Fruit fly (Drosophila melanogaster) whole organism, embryonic: Measurements from ENCODE around the gene cmb.

Experiments
- Atf-2 ChIP-seq: fragments of 200-800 bp; sonication (Bioruptor generic); optimal IDR thresholded peaks from 2 replicates; lab custom pipeline; 2016; ENCODE audit warnings: missing biosample characterization, missing genetic modification characterization
- CG10654 ChIP-seq: fragments of 200-800 bp; sonication (Bioruptor generic); optimal IDR thresholded peaks from 2 replicates; lab custom pipeline; 2016; ENCODE audit warnings: missing biosample characterization, missing genetic modification characterization
- CG10979 ChIP-seq: fragments of 200-800 bp; sonication (Bioruptor generic); optimal IDR thresholded peaks from 2 replicates; lab custom pipeline; 2018; ENCODE audit warnings: missing biosample characterization, mild to moderate bottlenecking, missing genetic modification characterization, moderate library complexity
- CG11504 ChIP-seq: fragments of 200-800 bp; sonication (Bioruptor generic); optimal IDR thresholded peaks from 3 replicates; lab custom pipeline; 2019; ENCODE audit warnings: missing biosample characterization, mild to moderate bottlenecking, missing genetic modification characterization, moderate library complexity
- CG12744 ChIP-seq: fragments of 200-800 bp; sonication (Bioruptor generic); optimal IDR thresholded peaks from 2 replicates; lab custom pipeline; 2016; ENCODE audit warnings: missing biosample characterization, missing genetic modification characterization
- CG13424 ChIP-seq: fragments of 200-800 bp; sonication (Bioruptor generic); optimal IDR thresholded peaks from 2 replicates; lab custom pipeline; 2019; ENCODE audit warnings: missing biosample characterization, mild to moderate bottlenecking, missing genetic modification characterization, moderate library complexity
- CG1792 ChIP-seq: fragments of 200-800 bp; sonication (Bioruptor generic); optimal IDR thresholded peaks from 2 replicates; lab custom pipeline; 2016; ENCODE audit warnings: missing biosample characterization, missing genetic modification characterization
- CG18476 ChIP-seq: fragments of 200-800 bp; sonication (Bioruptor generic); optimal IDR thresholded peaks from 2 replicates; lab custom pipeline; 2016; ENCODE audit warnings: missing biosample characterization, mild to moderate bottlenecking, missing genetic modification characterization
- CG31365 ChIP-seq: fragments of 200-800 bp; sonication (Bioruptor generic); optimal IDR thresholded peaks from 2 replicates; lab custom pipeline; 2018; ENCODE audit warnings: missing biosample characterization, mild to moderate bottlenecking, missing genetic modification characterization
- CG32772 ChIP-seq: fragments of 200-800 bp; sonication (Bioruptor generic); IDR thresholded peaks from 2 replicates; pipeline ENCODE4 v1.3.6; 2022; ENCODE audit warnings: missing biosample characterization, missing genetic modification characterization
- CG3281 ChIP-seq: fragments of 200-800 bp; sonication (Bioruptor generic); optimal IDR thresholded peaks from 3 replicates; lab custom pipeline; 2017; ENCODE audit warnings: missing biosample characterization, mild to moderate bottlenecking, missing genetic modification characterization
- CG6175 ChIP-seq: fragments of 200-800 bp; sonication (Bioruptor generic); IDR thresholded peaks from 3 replicates; pipeline ENCODE4 v1.3.6; 2022; ENCODE audit warnings: missing biosample characterization, missing genetic modification characterization
- CG6683 ChIP-seq: fragments of 200-800 bp; sonication (Bioruptor generic); optimal IDR thresholded peaks from 2 replicates; lab custom pipeline; 2017; ENCODE audit warnings: missing biosample characterization, mild to moderate bottlenecking, missing genetic modification characterization, missing genetic modification reagents
- CG8478 ChIP-seq: fragments of >200 bp; optimal IDR thresholded peaks from 2 replicates; lab custom pipeline; 2018
- CG9437 ChIP-seq: fragments of 200-800 bp; sonication (Bioruptor generic); optimal IDR thresholded peaks from 2 replicates; lab custom pipeline; 2018; ENCODE audit warnings: missing biosample characterization, mild to moderate bottlenecking, missing genetic modification characterization
- CG9817 ChIP-seq: fragments of 200-800 bp; sonication (Bioruptor generic); optimal IDR thresholded peaks from 2 replicates; lab custom pipeline; 2018; ENCODE audit warnings: missing biosample characterization, mild to moderate bottlenecking, missing genetic modification characterization, moderate library complexity
- CG9876 ChIP-seq: fragments of 200-800 bp; sonication (Bioruptor generic); optimal IDR thresholded peaks from 2 replicates; lab custom pipeline; 2016; ENCODE audit warnings: missing biosample characterization, missing genetic modification characterization
- Dek ChIP-seq: fragments of 200-800 bp; sonication (Bioruptor generic); optimal IDR thresholded peaks from 3 replicates; lab custom pipeline; 2019; ENCODE audit warnings: missing biosample characterization, mild to moderate bottlenecking, missing genetic modification characterization, moderate library complexity
- Gug ChIP-seq: fragments of 200-800 bp; sonication (Bioruptor generic); IDR thresholded peaks from 4 replicates; pipeline ENCODE4 v1.3.6; 2022; ENCODE audit warnings: missing biosample characterization, missing genetic modification characterization
- Hsf ChIP-seq: fragments of 200-800 bp; sonication (Bioruptor generic); optimal IDR thresholded peaks from 3 replicates; lab custom pipeline; 2016; ENCODE audit warnings: missing biosample characterization, missing genetic modification characterization
- Lpt ChIP-seq: fragments of >200 bp; optimal IDR thresholded peaks from 2 replicates; lab custom pipeline; 2018; ENCODE audit warnings: missing biosample characterization, missing genetic modification characterization
- Max ChIP-seq: fragments of 200-800 bp; sonication (Bioruptor generic); optimal IDR thresholded peaks from 2 replicates; lab custom pipeline; 2016; ENCODE audit warnings: missing biosample characterization, mild to moderate bottlenecking, missing genetic modification characterization
- Mrtf ChIP-seq: fragments of 200-800 bp; sonication (Bioruptor generic); IDR thresholded peaks from 3 replicates; pipeline ENCODE4 v1.3.6; 2022; ENCODE audit warnings: missing biosample characterization, missing genetic modification characterization
- Neu2 ChIP-seq: fragments of 200-800 bp; sonication (Bioruptor generic); optimal IDR thresholded peaks from 3 replicates; lab custom pipeline; 2016; ENCODE audit warnings: missing biosample characterization, missing genetic modification characterization, borderline replicate concordance
- Nf-YA ChIP-seq: fragments of 200-800 bp; sonication (Bioruptor generic); IDR thresholded peaks from 2 replicates; pipeline ENCODE4 v1.3.6; 2022; ENCODE audit warnings: missing biosample characterization, missing genetic modification characterization
- Opbp ChIP-seq: fragments of 200-800 bp; sonication (Bioruptor generic); IDR thresholded peaks from 3 replicates; pipeline ENCODE4 v1.3.6; 2022; ENCODE audit warnings: missing biosample characterization, missing genetic modification characterization; ENCODE audit not compliant: partially characterized antibody
- ac ChIP-seq: fragments of 200-800 bp; sonication (Bioruptor generic); optimal IDR thresholded peaks from 3 replicates; lab custom pipeline; 2017; ENCODE audit warnings: missing biosample characterization, mild to moderate bottlenecking, missing genetic modification characterization
- ap ChIP-seq: fragments of 200-800 bp; sonication (Bioruptor generic); IDR thresholded peaks from 2 replicates; pipeline ENCODE4 v1.3.6; 2022; ENCODE audit warnings: missing biosample characterization, missing genetic modification characterization
- ara ChIP-seq: fragments of 200-800 bp; sonication (Bioruptor generic); IDR thresholded peaks from 2 replicates; pipeline ENCODE4 v1.3.6; 2022; ENCODE audit warnings: missing biosample characterization, missing genetic modification characterization
- bowl ChIP-seq: fragments of 200-800 bp; sonication (Bioruptor generic); IDR thresholded peaks from 2 replicates; pipeline ENCODE4 v1.3.6; 2022; ENCODE audit warnings: missing biosample characterization, missing genetic modification characterization
- chinmo ChIP-seq: fragments of 200-800 bp; sonication (Bioruptor generic); IDR thresholded peaks from 4 replicates; pipeline ENCODE4 v1.3.6; 2022; ENCODE audit warnings: missing biosample characterization, missing genetic modification characterization; ENCODE audit not compliant: partially characterized antibody
- corto ChIP-seq: fragments of 200-800 bp; sonication (Bioruptor generic); optimal IDR thresholded peaks from 2 replicates; lab custom pipeline; 2016; ENCODE audit warnings: missing biosample characterization, mild to moderate bottlenecking, missing genetic modification characterization, moderate library complexity
- crc ChIP-seq: fragments of 200-800 bp; sonication (Bioruptor generic); optimal IDR thresholded peaks from 2 replicates; lab custom pipeline; 2016; ENCODE audit warnings: missing biosample characterization, missing genetic modification characterization
- dan ChIP-seq: fragments of 200-800 bp; sonication (Bioruptor generic); IDR thresholded peaks from 2 replicates; pipeline ENCODE4 v1.3.6; 2022; ENCODE audit warnings: missing biosample characterization, missing genetic modification characterization
- dpn ChIP-seq, 2 experiments: fragments of 200-800 bp; sonication (Bioruptor generic); optimal IDR thresholded peaks; 3 replicates each; lab custom pipeline; 2016; ENCODE audit warnings: missing biosample characterization in 2 of 2, missing genetic modification characterization in 2 of 2
- eyg ChIP-seq: fragments of 200-800 bp; sonication (Bioruptor generic); optimal IDR thresholded peaks from 3 replicates; lab custom pipeline; 2016; ENCODE audit warnings: missing biosample characterization, missing genetic modification characterization
- h ChIP-seq: fragments of >200 bp; optimal IDR thresholded peaks from 2 replicates; lab custom pipeline; 2017
- hkb ChIP-seq, 2 experiments: fragments of 200-800 bp in 1 of 2; fragments of >200 bp in 1 of 2; sonication (Bioruptor generic) in 1 of 2; IDR thresholded peaks in 1 of 2; optimal IDR thresholded peaks in 1 of 2; 2 replicates each; pipeline versions ENCODE4 v1.3.6 to Lab custom; 2017 to 2022; ENCODE audit warnings: missing biosample characterization in 1 of 2, missing genetic modification characterization in 1 of 2
- insv ChIP-seq, 2 experiments: fragments of 200-800 bp; sonication (Bioruptor generic); optimal IDR thresholded peaks; 3 replicates each; lab custom pipeline; 2016 to 2018; ENCODE audit warnings: missing biosample characterization in 2 of 2, missing genetic modification characterization in 2 of 2
- lov ChIP-seq, 2 experiments: fragments of 200-800 bp in 1 of 2; fragments of >200 bp in 1 of 2; sonication (Bioruptor generic) in 1 of 2; IDR thresholded peaks in 1 of 2; optimal IDR thresholded peaks in 1 of 2; 2 replicates in 1 of 2; 3 replicates in 1 of 2; pipeline versions ENCODE4 v1.3.6 to Lab custom; 2017 to 2022; ENCODE audit warnings: missing biosample characterization in 1 of 2, missing genetic modification characterization in 1 of 2
- pros ChIP-seq: fragments of 200-800 bp; sonication (Bioruptor generic); optimal IDR thresholded peaks from 3 replicates; lab custom pipeline; 2019; ENCODE audit warnings: missing biosample characterization, mild to moderate bottlenecking, missing genetic modification characterization, moderate library complexity
- pum ChIP-seq: fragments of 200-800 bp; sonication (Bioruptor generic); optimal IDR thresholded peaks from 2 replicates; lab custom pipeline; 2016; ENCODE audit warnings: missing biosample characterization, missing genetic modification characterization
- run ChIP-seq: fragments of 200-800 bp; sonication (Bioruptor generic); optimal IDR thresholded peaks from 3 replicates; lab custom pipeline; 2018; ENCODE audit warnings: missing biosample characterization, mild to moderate bottlenecking, missing genetic modification characterization
- scrt ChIP-seq: fragments of 200-800 bp; sonication (Bioruptor generic); optimal IDR thresholded peaks from 2 replicates; lab custom pipeline; 2018; ENCODE audit warnings: missing biosample characterization, mild to moderate bottlenecking, missing genetic modification characterization, moderate library complexity
- sr ChIP-seq: fragments of 200-800 bp; sonication (Bioruptor generic); IDR thresholded peaks from 3 replicates; pipeline ENCODE4 v1.3.6; 2022; ENCODE audit warnings: missing biosample characterization, missing genetic modification characterization
- tio ChIP-seq: fragments of 200-800 bp; sonication (Bioruptor generic); optimal IDR thresholded peaks from 2 replicates; lab custom pipeline; 2017; ENCODE audit warnings: missing biosample characterization, missing genetic modification characterization, inconsistent platforms
- toy ChIP-seq: fragments of 200-800 bp; sonication (Bioruptor generic); IDR thresholded peaks from 2 replicates; pipeline ENCODE4 v1.3.6; 2022; ENCODE audit warnings: missing biosample characterization, missing genetic modification characterization
- trem ChIP-seq: fragments of 200-800 bp; optimal IDR thresholded peaks from 3 replicates; lab custom pipeline; 2019; ENCODE audit warnings: missing biosample characterization, mild to moderate bottlenecking, missing genetic modification characterization, moderate library complexity
- tup ChIP-seq: fragments of 200-800 bp; sonication (Bioruptor generic); optimal IDR thresholded peaks from 2 replicates; lab custom pipeline; 2016; ENCODE audit warnings: missing biosample characterization, mild to moderate bottlenecking, missing genetic modification characterization, moderate library complexity
- zfh2 ChIP-seq: fragments of 200-800 bp; sonication (Bioruptor generic); optimal IDR thresholded peaks from 2 replicates; lab custom pipeline; 2016; ENCODE audit warnings: missing biosample characterization, missing genetic modification characterization

Gene cmb

DNA sequence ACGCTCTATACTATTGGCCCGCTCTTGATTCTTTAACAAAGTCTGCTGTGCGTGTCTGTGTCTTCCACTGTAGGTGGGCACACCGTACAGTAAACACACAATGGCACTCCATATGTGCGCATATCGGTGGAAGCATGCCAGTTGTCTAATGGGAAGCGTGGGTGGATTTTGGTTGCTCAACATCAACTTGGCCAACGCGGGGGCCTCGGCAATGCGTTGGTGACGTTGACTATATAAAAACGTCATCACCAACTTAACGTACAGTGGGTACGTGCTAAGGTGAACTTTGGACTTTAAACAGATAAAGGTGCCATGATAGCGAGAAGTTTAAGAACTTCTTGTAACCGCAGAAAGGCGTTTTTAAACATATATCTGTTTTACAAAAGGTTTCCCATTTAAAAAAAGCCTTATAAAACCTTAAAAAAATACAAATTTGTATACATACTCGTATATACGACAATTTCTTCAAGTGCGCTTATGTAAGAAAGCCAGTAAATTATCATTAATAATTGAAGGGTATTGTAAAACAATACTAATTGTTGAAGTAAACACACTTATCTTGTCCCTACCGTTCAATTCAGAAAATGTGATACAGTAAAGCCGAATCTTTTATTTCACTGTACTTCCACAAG, 37.3 kb downstream of the cmb start (continued):
- TF ChIP-seq CG13424 (tag; lab: Kevin White, UChicago): peak; percentile 53
- TF ChIP-seq CG11504 (tag; lab: Kevin White, UChicago): peak; percentile 75
- TF ChIP-seq CG9876 (GFP tag; lab: Kevin White, UChicago): no peak
- no peak for TF ChIP-seq hkb (optimal IDR thresholded peaks at IDR 0.05; lab: Kevin White, UChicago)
- TF ChIP-seq hkb (GFP tag; IDR thresholded peaks at IDR 0.05; lab: Robert Waterston, UW): peak; percentile 59
- TF ChIP-seq CG12744 (GFP tag; lab: Kevin White, UChicago): no peak
- TF ChIP-seq tup (GFP tag; lab: Kevin White, UChicago): no peak
- no peak for TF ChIP-seq Lpt (GFP tag; lab: Kevin White, UChicago)
- TF ChIP-seq h: no peak
- TF ChIP-seq ap (GFP tag; lab: Robert Waterston, UW): no peak
- TF ChIP-seq Opbp: no peak
- peak; percentile 19; the same call in 1 of the 4 replicates for TF ChIP-seq Gug
- peak; percentile 100 for TF ChIP-seq sr (GFP tag; lab: Robert Waterston, UW)
- peak; percentile 64; the same call in 1 of the 4 replicates for TF ChIP-seq chinmo (GFP tag; lab: Robert Waterston, UW)
- peak; percentile 46 for TF ChIP-seq CG10654
- peak; percentile 37 for TF ChIP-seq Max
- TF ChIP-seq run (tag; lab: Kevin White, UChicago): no peak
- TF ChIP-seq tio (GFP tag; lab: Kevin White, UChicago): no peak
- TF ChIP-seq Atf-2: no peak
- TF ChIP-seq scrt (GFP tag; lab: Kevin White, UChicago): peak; percentile 51
- no peak for TF ChIP-seq insv (GFP tag; optimal IDR thresholded peaks at IDR 0.05; lab: Kevin White, UChicago)
- no peak for TF ChIP-seq CG31365 (tag; lab: Kevin White, UChicago)
- 0 out of 2 replicates have a peak, but pooled peaks have one; percentile 39 for TF ChIP-seq Nf-YA (GFP tag; lab: Robert Waterston, UW)
- peak; percentile 20 for TF ChIP-seq CG9437 (GFP tag; lab: Kevin White, UChicago)
- no peak for TF ChIP-seq CG10979 (tag; lab: Kevin White, UChicago)
- TF ChIP-seq corto (GFP tag; lab: Kevin White, UChicago): no peak
- no peak for TF ChIP-seq lov (optimal IDR thresholded peaks at IDR 0.05; lab: Kevin White, UChicago)
- no peak for TF ChIP-seq lov (GFP tag; IDR thresholded peaks at IDR 0.05; lab: Robert Waterston, UW)
- TF ChIP-seq ac (GFP tag; lab: Kevin White, UChicago): no peak
- TF ChIP-seq Dek (tag; lab: Kevin White, UChicago): peak; percentile 52
- peak; percentile 54 for TF ChIP-seq CG9817 (tag; lab: Kevin White, UChicago)
- no peak for TF ChIP-seq CG6683 (GFP tag; lab: Kevin White, UChicago)
- TF ChIP-seq dpn (GFP tag; optimal IDR thresholded peaks at IDR 0.05; lab: Kevin White, UChicago): peak; percentile 35 to 53
- no peak for TF ChIP-seq trem (tag; lab: Kevin White, UChicago)
- no peak for TF ChIP-seq CG32772 (GFP tag; lab: Robert Waterston, UW)
- 0 out of 3 replicates have a peak, but pooled peaks have one; percentile 9 for TF ChIP-seq CG6175
- TF ChIP-seq toy (GFP tag; lab: Robert Waterston, UW): no peak
- no peak for TF ChIP-seq eyg
- peak; percentile 35 for TF ChIP-seq zfh2 (GFP tag; lab: Kevin White, UChicago)
- TF ChIP-seq bowl: no peak
- TF ChIP-seq CG8478 (lab: Kevin White, UChicago): no peak
- no peak for TF ChIP-seq Mrtf (GFP tag; lab: Robert Waterston, UW)
- TF ChIP-seq Neu2 (GFP tag; lab: Kevin White, UChicago): no peak
- TF ChIP-seq Hsf (GFP tag; lab: Kevin White, UChicago): peak; percentile 38
- no peak for TF ChIP-seq crc (GFP tag; lab: Kevin White, UChicago)
- TF ChIP-seq pros (GFP tag; lab: Kevin White, UChicago): no peak
- no peak for TF ChIP-seq dan (GFP tag; lab: Robert Waterston, UW)
- no peak for TF ChIP-seq pum
- TF ChIP-seq CG1792: no peak
- TF ChIP-seq ara (GFP tag; lab: Robert Waterston, UW): no peak
- TF ChIP-seq CG18476 (GFP tag; lab: Kevin White, UChicago): no peak
- TF ChIP-seq CG3281 (GFP tag; lab: Kevin White, UChicago): peak; percentile 78
